Worm (Caenorhabditis elegans) whole organism, L4 larva: ENCODE measurements around the gene best-24.

ENCODE experiments used
- D1046.2 ChIP-seq: fragments of 200-800 bp; sonication (Bioruptor generic); IDR thresholded peaks from 2 replicates; pipeline ENCODE4 v1.3.6; 2022; ENCODE audit warnings: missing genetic modification characterization, missing compliant biosample characterization
- F49E8.2 ChIP-seq: sonication (generic microtip); optimal IDR thresholded peaks from 2 replicates; lab custom pipeline; 2016; ENCODE audit warnings: missing compliant biosample characterization, mild to moderate bottlenecking, missing genetic modification characterization, borderline replicate concordance
- R02D3.7 ChIP-seq: fragments of 150-350 bp; sonication (generic microtip); optimal IDR thresholded peaks from 3 replicates; lab custom pipeline; 2014; ENCODE audit warnings: missing biosample characterization, missing genetic modification characterization
- Y105C5A.15 ChIP-seq: fragments of 200-800 bp; sonication (Bioruptor generic); IDR thresholded peaks from 2 replicates; pipeline ENCODE4 v1.3.6; 2022; ENCODE audit warnings: missing genetic modification characterization, missing compliant biosample characterization
- Y48G9A.11 ChIP-seq: fragments of 200-800 bp; sonication (Bioruptor generic); IDR thresholded peaks from 2 replicates; pipeline ENCODE4 v1.3.6; 2022; ENCODE audit warnings: missing genetic modification reagents, missing genetic modification characterization, missing compliant biosample characterization
- ceh-20 ChIP-seq: fragments of 200-800 bp; sonication (Bioruptor generic); IDR thresholded peaks from 2 replicates; pipeline ENCODE4 v1.3.6; 2022; ENCODE audit warnings: missing genetic modification reagents, missing genetic modification characterization, missing compliant biosample characterization
- ceh-44 ChIP-seq: fragments of 200-800 bp; sonication (Bioruptor generic); IDR thresholded peaks from 2 replicates; pipeline ENCODE4 v1.3.6; 2022; ENCODE audit warnings: missing genetic modification reagents, missing genetic modification characterization, missing compliant biosample characterization
- ceh-62 ChIP-seq: sonication (generic microtip); optimal IDR thresholded peaks from 2 replicates; lab custom pipeline; 2017; ENCODE audit warnings: missing biosample characterization, missing genetic modification characterization
- ceh-82 ChIP-seq: sonication (generic microtip); optimal IDR thresholded peaks from 2 replicates; lab custom pipeline; 2017; ENCODE audit warnings: missing biosample characterization, missing genetic modification characterization
- daf-16 ChIP-seq, 3 experiments: sonication (generic microtip); optimal IDR thresholded peaks; 2 replicates each; lab custom pipeline; 2016 to 2017; ENCODE audit warnings: missing genetic modification characterization in 3 of 3, missing genetic modification reagents in 3 of 3, mild to moderate bottlenecking in 2 of 3, missing compliant biosample characterization in 2 of 3, missing biosample characterization in 1 of 3, moderate library complexity in 1 of 3
- daf-19 ChIP-seq: fragments of 200-800 bp; sonication (Bioruptor generic); conservative IDR thresholded peaks from 2 replicates; pipeline ENCODE4 v1.3.6; 2022; ENCODE audit warnings: missing genetic modification characterization, missing compliant biosample characterization
- daf-8 ChIP-seq: fragments of 200-800 bp; sonication (Bioruptor generic); IDR thresholded peaks from 2 replicates; pipeline ENCODE4 v1.3.6; 2022; ENCODE audit warnings: missing genetic modification characterization, missing compliant biosample characterization
- dpl-1 ChIP-seq: fragments of 150-350 bp; optimal IDR thresholded peaks from 2 replicates; lab custom pipeline; 2014; ENCODE audit warnings: missing biosample characterization, missing genetic modification reagents, missing genetic modification characterization
- egl-27 ChIP-seq: sonication (generic microtip); optimal IDR thresholded peaks from 3 replicates; lab custom pipeline; 2017; ENCODE audit warnings: missing biosample characterization, missing genetic modification reagents, missing genetic modification characterization
- egl-43 ChIP-seq: fragments of 200-800 bp; sonication (Bioruptor generic); IDR thresholded peaks from 2 replicates; pipeline ENCODE4 v1.3.6; 2022; ENCODE audit warnings: missing genetic modification reagents, missing genetic modification characterization, missing compliant biosample characterization
- fkh-10 ChIP-seq: fragments of 150-350 bp; optimal IDR thresholded peaks from 2 replicates; lab custom pipeline; 2014; ENCODE audit warnings: missing biosample characterization, missing genetic modification reagents, missing genetic modification characterization
- hif-1 ChIP-seq, 2 experiments: sonication (generic microtip); optimal IDR thresholded peaks; 2 replicates each; lab custom pipeline; 2016 to 2017; ENCODE audit warnings: missing compliant biosample characterization in 2 of 2, missing genetic modification characterization in 2 of 2, missing genetic modification reagents in 2 of 2, missing genotype in 2 of 2, mild to moderate bottlenecking in 1 of 2
- hlh-11 ChIP-seq: fragments of 200-800 bp; sonication (Bioruptor generic); optimal IDR thresholded peaks from 2 replicates; lab custom pipeline; 2018; ENCODE audit warnings: mild to moderate bottlenecking, missing genetic modification characterization, missing compliant biosample characterization
- hlh-30 ChIP-seq: sonication (generic microtip); optimal IDR thresholded peaks from 2 replicates; lab custom pipeline; 2017; ENCODE audit warnings: antibody characterized with exemption, mild to moderate bottlenecking, missing genetic modification characterization, missing compliant biosample characterization; ENCODE audit not compliant: insufficient read depth
- hmg-1.1 ChIP-seq: fragments of 200-800 bp; sonication (Bioruptor generic); IDR thresholded peaks from 2 replicates; pipeline ENCODE4 v1.3.6; 2022; ENCODE audit warnings: missing genetic modification reagents, missing genetic modification characterization, missing compliant biosample characterization
- lim-7 ChIP-seq: fragments of 200-800 bp; sonication (Bioruptor generic); IDR thresholded peaks from 2 replicates; pipeline ENCODE4 v1.3.6; 2022; ENCODE audit warnings: missing genetic modification characterization, missing compliant biosample characterization
- lin-29 ChIP-seq: fragments of 200-800 bp; sonication (Bioruptor generic); IDR thresholded peaks from 2 replicates; pipeline ENCODE4 v1.3.6; 2022; ENCODE audit warnings: missing genetic modification reagents, missing genetic modification characterization, missing compliant biosample characterization
- lin-38 ChIP-seq: fragments of 200-800 bp; sonication (Bioruptor generic); IDR thresholded peaks from 2 replicates; pipeline ENCODE4 v1.3.6; 2022; ENCODE audit warnings: missing genetic modification reagents, missing genetic modification characterization, missing compliant biosample characterization
- lin-39 ChIP-seq: fragments of 150-350 bp; optimal IDR thresholded peaks from 2 replicates; lab custom pipeline; 2014; ENCODE audit warnings: missing biosample characterization, missing genetic modification reagents, missing genetic modification characterization
- madf-9 ChIP-seq: fragments of 200-800 bp; sonication (Bioruptor generic); conservative IDR thresholded peaks from 2 replicates; pipeline ENCODE4 v1.3.6; 2022; ENCODE audit warnings: missing genetic modification reagents, missing genetic modification characterization, missing compliant biosample characterization
- mdl-1 ChIP-seq, 2 experiments: fragments of 150-350 bp in 1 of 2; sonication (generic microtip) in 1 of 2; optimal IDR thresholded peaks; 2 replicates each; lab custom pipeline; 2014 to 2017; ENCODE audit warnings: missing biosample characterization in 2 of 2, missing genetic modification characterization in 2 of 2
- mep-1 ChIP-seq: fragments of 150-350 bp; sonication (generic microtip); optimal IDR thresholded peaks from 3 replicates; lab custom pipeline; 2014; ENCODE audit warnings: missing biosample characterization, missing genetic modification characterization
- mes-2 ChIP-seq: sonication (generic microtip); optimal IDR thresholded peaks from 2 replicates; lab custom pipeline; 2016; ENCODE audit warnings: missing genotype, mild to moderate bottlenecking, missing genetic modification characterization, missing compliant biosample characterization; ENCODE audit not compliant: poor library complexity, severe bottlenecking
- mxl-3 ChIP-seq: fragments of 200-800 bp; sonication (Bioruptor generic); optimal IDR thresholded peaks from 2 replicates; lab custom pipeline; 2018; ENCODE audit warnings: mild to moderate bottlenecking, missing genetic modification characterization, missing compliant biosample characterization
- nhr-11 ChIP-seq: fragments of 150-350 bp; optimal IDR thresholded peaks from 2 replicates; lab custom pipeline; 2014; ENCODE audit warnings: missing biosample characterization, missing genetic modification characterization
- pha-4 ChIP-seq, 2 experiments: fragments of 150-350 bp in 1 of 2; fragments of 200-800 bp in 1 of 2; sonication (Bioruptor generic) in 1 of 2; IDR thresholded peaks in 1 of 2; optimal IDR thresholded peaks in 1 of 2; 2 replicates each; pipeline versions ENCODE4 v1.3.6 to Lab custom; 2014 to 2022; ENCODE audit warnings: missing genetic modification characterization in 2 of 2, missing genetic modification reagents in 2 of 2, missing biosample characterization in 1 of 2, missing compliant biosample characterization in 1 of 2
- php-3 ChIP-seq: fragments of 200-800 bp; sonication (Bioruptor generic); IDR thresholded peaks from 2 replicates; pipeline ENCODE4 v1.3.6; 2022; ENCODE audit warnings: missing genetic modification reagents, missing genetic modification characterization, missing compliant biosample characterization
- pqm-1 ChIP-seq: sonication (generic microtip); optimal IDR thresholded peaks from 2 replicates; lab custom pipeline; 2017; ENCODE audit warnings: missing biosample characterization, missing genetic modification characterization
- spr-1 ChIP-seq: sonication (generic microtip); optimal IDR thresholded peaks from 2 replicates; lab custom pipeline; 2016; ENCODE audit warnings: mild to moderate bottlenecking, missing genetic modification characterization, missing compliant biosample characterization
- spr-3 ChIP-seq: fragments of 200-800 bp; sonication (Bioruptor generic); optimal IDR thresholded peaks from 2 replicates; lab custom pipeline; 2018; ENCODE audit warnings: mild to moderate bottlenecking, missing genetic modification characterization, missing compliant biosample characterization
- unc-130 ChIP-seq: sonication (generic microtip); optimal IDR thresholded peaks from 2 replicates; lab custom pipeline; 2016; ENCODE audit warnings: missing genetic modification reagents, missing genetic modification characterization, missing compliant biosample characterization
- vab-7 ChIP-seq: fragments of 200-800 bp; sonication (Bioruptor generic); IDR thresholded peaks from 2 replicates; pipeline ENCODE4 v1.3.6; 2022; ENCODE audit warnings: missing genetic modification reagents, missing genetic modification characterization, missing compliant biosample characterization
- zfp-3 ChIP-seq: fragments of 200-800 bp; sonication (Bioruptor generic); conservative IDR thresholded peaks from 2 replicates; pipeline ENCODE4 v1.3.6; 2022; ENCODE audit warnings: missing genetic modification reagents, missing genetic modification characterization, missing compliant biosample characterization
- zip-11 ChIP-seq: fragments of 200-800 bp; sonication (Bioruptor generic); IDR thresholded peaks from 2 replicates; pipeline ENCODE4 v1.3.6; 2022; ENCODE audit warnings: missing genetic modification characterization, missing compliant biosample characterization
- ztf-11 ChIP-seq: fragments of 150-350 bp; optimal IDR thresholded peaks from 2 replicates; lab custom pipeline; 2014; ENCODE audit warnings: missing biosample characterization, missing genetic modification characterization
- ztf-7 ChIP-seq: fragments of 150-350 bp; optimal IDR thresholded peaks from 2 replicates; lab custom pipeline; 2014; ENCODE audit warnings: missing biosample characterization, missing genetic modification characterization

Gene best-24

ce11 chrIII:7858407-7859029, 42.3 kb upstream of the best-24 start, which contains the start of the genes coq-5 and ufm-1 (continued):
- TF ChIP-seq hif-1 (tag; optimal IDR thresholded peaks at IDR 0.05; lab: Kevin White, UChicago) (peak in 1 of 2 experiments; percentile 72), lin-38 (no peak), daf-8 (GFP tag; lab: Robert Waterston, UW) (no peak), spr-1 (tag; lab: Kevin White, UChicago) (no peak), mes-2 (peak; percentile 35), F49E8.2 (tag; lab: Kevin White, UChicago) (no peak), egl-27 (tag; lab: Kevin White, UChicago) (no peak), ceh-82 (tag; lab: Kevin White, UChicago) (no peak), hlh-30 (tag; lab: Kevin White, UChicago) (no peak), dpl-1 (GFP tag; lab: Kevin White, UChicago) (peak; percentile 31), ceh-20 (GFP tag; lab: Robert Waterston, UW) (no peak), unc-130 (peak; percentile 78), mep-1 (tag; lab: Kevin White, UChicago) (peak; percentile 1), lin-39 (tag; lab: Kevin White, UChicago) (no peak)

- TF ChIP-seq Y105C5A.15 (GFP tag; lab: Robert Waterston, UW) (no peak), lin-29 (no peak), zip-11 (GFP tag; lab: Robert Waterston, UW) (no peak), hmg-1.1 (GFP tag; lab: Robert Waterston, UW) (no peak), nhr-11 (tag; lab: Kevin White, UChicago) (no peak), ceh-44 (no peak), madf-9 (GFP tag; lab: Robert Waterston, UW) (no peak), lim-7 (GFP tag; lab: Robert Waterston, UW) (no peak), R02D3.7 (no peak), ztf-11 (tag; lab: Kevin White, UChicago) (no peak), F49E8.2 (tag; lab: Kevin White, UChicago) (no peak), vab-7 (GFP tag; lab: Robert Waterston, UW) (no peak), mdl-1 (tag; optimal IDR thresholded peaks at IDR 0.05; lab: Kevin White, UChicago) (no peak), D1046.2 (GFP tag; lab: Robert Waterston, UW) (no peak), pqm-1 (tag; lab: Kevin White, UChicago) (no peak)
These were observed 41.5 kb upstream of the best-24 start, which contains the start of gene tomm-7 for ce11 chrIII:7859313-7859712. Gene tomm-7 (plus strand): TSS chrIII:7859613.

ce11 chrIII:7860885-7861284, 39.9 kb upstream of the best-24 start, which contains the start of gene cuc-1:
Gene cuc-1 (minus strand): TSS chrIII:7860985.
- TF ChIP-seq hlh-30 (tag; lab: Kevin White, UChicago) (peak; percentile 31), daf-19 (no peak), ztf-7 (tag; lab: Kevin White, UChicago) (no peak), zfp-3 (no peak), spr-3 (GFP tag; lab: Kevin White, UChicago) (no peak), mxl-3 (no peak), daf-16 (GFP tag; optimal IDR thresholded peaks at IDR 0.05; lab: Kevin White, UChicago) (no peak), daf-16 (tag; optimal IDR thresholded peaks at IDR 0.05; lab: Kevin White, UChicago) (peak; percentile 5), egl-43 (GFP tag; lab: Robert Waterston, UW) (no peak), ceh-62 (no peak), pha-4 (GFP tag; IDR thresholded peaks at IDR 0.05; lab: Robert Waterston, UW) (no peak), pha-4 (tag; optimal IDR thresholded peaks at IDR 0.05; lab: Kevin White, UChicago) (no peak), hlh-11 (tag; lab: Kevin White, UChicago) (peak; percentile 3), php-3 (GFP tag; lab: Robert Waterston, UW) (no peak), Y48G9A.11 (no peak), fkh-10 (GFP tag; lab: Kevin White, UChicago) (no peak)
